Fruit fly (Drosophila melanogaster): ENCODE results near the gene CAH5.

CAH5 gene

dm6 chr3R:31252093-31252962 is 10.1 kb upstream of the CAH5 start, which contains the start of the genes qless and mRpL32 (continued):
- TF ChIP-seq Vsx2 (GFP tag; optimal IDR thresholded peaks at IDR 0.05; ENCODE audit: partially characterized antibody) = no peak
- peak; percentile 54 to 80 for TF ChIP-seq foxo (GFP tag; optimal IDR thresholded peaks at IDR 0.05)
- TF ChIP-seq Hr78 (GFP tag; optimal IDR thresholded peaks at IDR 0.05) = no peak
- no peak for TF ChIP-seq N (GFP tag; optimal IDR thresholded peaks at IDR 0.05)

dm6 chr3R:31254808-31255207 is 7.6 kb upstream of the CAH5 start, which contains the start of the genes CG1750 and spn-F:
TSS of gene CG1750 (minus strand) at chr3R:31254900.
TSS of gene spn-F (plus strand) at chr3R:31255127.
- TF ChIP-seq dsf (GFP tag; optimal IDR thresholded peaks at IDR 0.05; ENCODE audit: borderline replicate concordance) = no peak
- peak; percentile 57 for TF ChIP-seq woc (GFP tag; optimal IDR thresholded peaks at IDR 0.05)
- no peak for TF ChIP-seq h (GFP tag; optimal IDR thresholded peaks at IDR 0.05)

dm6 chr3R:31257299-31257698 is 5.1 kb upstream of the CAH5 start, which contains the start of gene CAH6:
TSS of gene CAH6 (plus strand) at chr3R:31257599.
- no peak for TF ChIP-seq psq (GFP tag; optimal IDR thresholded peaks at IDR 0.05)
- TF ChIP-seq Abd-B (GFP tag; optimal IDR thresholded peaks at IDR 0.05) = no peak
- TF ChIP-seq Dif (GFP tag; optimal IDR thresholded peaks at IDR 0.05; ENCODE audit: partially characterized antibody) = no peak
- no peak for TF ChIP-seq ey (GFP tag; optimal IDR thresholded peaks at IDR 0.05)
- TF ChIP-seq Hr78 (GFP tag; optimal IDR thresholded peaks at IDR 0.05) = no peak
- TF ChIP-seq lola (GFP tag; optimal IDR thresholded peaks at IDR 0.05) = no peak
- no peak for TF ChIP-seq N (GFP tag; optimal IDR thresholded peaks at IDR 0.05)
- no peak for TF ChIP-seq pan (optimal IDR thresholded peaks at IDR 0.05)
- no peak for TF ChIP-seq foxo (GFP tag; optimal IDR thresholded peaks at IDR 0.05)
- TF ChIP-seq tai (GFP tag; optimal IDR thresholded peaks at IDR 0.05) = no peak
- TF ChIP-seq Mio (GFP tag; optimal IDR thresholded peaks at IDR 0.05) = no peak
- TF ChIP-seq CG9705 (GFP tag; optimal IDR thresholded peaks at IDR 0.05) = no peak
- no peak for TF ChIP-seq usp (GFP tag; optimal IDR thresholded peaks at IDR 0.05)
- no peak for TF ChIP-seq woc (GFP tag; optimal IDR thresholded peaks at IDR 0.05)
- no peak for TF ChIP-seq rgr (GFP tag; optimal IDR thresholded peaks at IDR 0.05)
- no peak for TF ChIP-seq CrebA (GFP tag; optimal IDR thresholded peaks at IDR 0.05; ENCODE audit: borderline replicate concordance)

dm6 chr3R:31259947-31260346 is 2.5 kb upstream of the CAH5 start, which contains the start of gene CAH16:
TSS of gene CAH16 (plus strand) at chr3R:31260247.
- TF ChIP-seq CG32264 (GFP tag; optimal IDR thresholded peaks at IDR 0.05) (no peak), brk (GFP tag; optimal IDR thresholded peaks at IDR 0.05) (no peak), psq (GFP tag; optimal IDR thresholded peaks at IDR 0.05) (no peak), br (GFP tag; optimal IDR thresholded peaks at IDR 0.05) (no peak), pan (optimal IDR thresholded peaks at IDR 0.05) (no peak), Hr83 (GFP tag; optimal IDR thresholded peaks at IDR 0.05; ENCODE audit: poor library complexity, severe bottlenecking) (no peak), CG9705 (GFP tag; optimal IDR thresholded peaks at IDR 0.05) (no peak), HLH106 (tag; optimal IDR thresholded peaks at IDR 0.05) (no peak), N (GFP tag; optimal IDR thresholded peaks at IDR 0.05) (no peak), CrebA (GFP tag; optimal IDR thresholded peaks at IDR 0.05; ENCODE audit: borderline replicate concordance) (no peak), h (GFP tag; optimal IDR thresholded peaks at IDR 0.05) (no peak), dmrt93B (GFP tag; optimal IDR thresholded peaks at IDR 0.05) (no peak), ey (GFP tag; optimal IDR thresholded peaks at IDR 0.05) (no peak)

dm6 chr3R:31263934-31264333 is 1.5 kb downstream of the CAH5 start:
- TF ChIP-seq CG32264 (GFP tag; optimal IDR thresholded peaks at IDR 0.05) = no peak
- TF ChIP-seq Myc (optimal IDR thresholded peaks at IDR 0.05) = peak; percentile 21

dm6 chr3R:31265430-31265829 is 3.0 kb downstream of the CAH5 start, which contains the start of gene ppk24:
TSS of gene ppk24 (plus strand) at chr3R:31265730.
- no peak for TF ChIP-seq jim (GFP tag; optimal IDR thresholded peaks at IDR 0.05)
- TF ChIP-seq Mio (GFP tag; optimal IDR thresholded peaks at IDR 0.05) = no peak
- no peak for TF ChIP-seq dsf (GFP tag; optimal IDR thresholded peaks at IDR 0.05; ENCODE audit: borderline replicate concordance)
- TF ChIP-seq Hnf4 (GFP tag; optimal IDR thresholded peaks at IDR 0.05) = no peak
- TF ChIP-seq Jra (GFP tag; optimal IDR thresholded peaks at IDR 0.05) = no peak
- no peak for TF ChIP-seq Hr78 (GFP tag; optimal IDR thresholded peaks at IDR 0.05)
- TF ChIP-seq woc (GFP tag; optimal IDR thresholded peaks at IDR 0.05) = no peak
- no peak for TF ChIP-seq Dif (GFP tag; optimal IDR thresholded peaks at IDR 0.05; ENCODE audit: partially characterized antibody)
- no peak for TF ChIP-seq GATAd (GFP tag; optimal IDR thresholded peaks at IDR 0.05)
- TF ChIP-seq h (GFP tag; optimal IDR thresholded peaks at IDR 0.05) = no peak

Data from whole organism, wandering third instar larva.